Fruit fly (Drosophila melanogaster) whole organism, embryonic: ENCODE data around the gene aru.

Experiments used
- Atf6 ChIP-seq: fragments of 200-800 bp; sonication (Bioruptor generic); IDR thresholded peaks from 2 replicates; pipeline ENCODE4 v1.3.6; 2022; ENCODE audit warnings: missing biosample characterization, missing genetic modification characterization
- Bgb ChIP-seq: fragments of 200-800 bp; sonication (Bioruptor generic); IDR thresholded peaks from 2 replicates; pipeline ENCODE4 v1.3.6; 2022; ENCODE audit warnings: missing biosample characterization, missing genetic modification characterization; ENCODE audit not compliant: partially characterized antibody
- CG10959 ChIP-seq: fragments of 200-800 bp; sonication (Bioruptor generic); IDR thresholded peaks from 2 replicates; pipeline ENCODE4 v1.3.6; 2022; ENCODE audit warnings: missing biosample characterization, missing genetic modification characterization
- CG12744 ChIP-seq: fragments of 200-800 bp; sonication (Bioruptor generic); optimal IDR thresholded peaks from 2 replicates; lab custom pipeline; 2016; ENCODE audit warnings: missing biosample characterization, missing genetic modification characterization
- CG16863 ChIP-seq: fragments of 200-800 bp; sonication (Bioruptor generic); optimal IDR thresholded peaks from 3 replicates; lab custom pipeline; 2016; ENCODE audit warnings: missing biosample characterization, missing genetic modification characterization
- CG17328 ChIP-seq: fragments of 200-800 bp; sonication (Bioruptor generic); IDR thresholded peaks from 2 replicates; pipeline ENCODE4 v1.3.6; 2022; ENCODE audit warnings: missing biosample characterization, missing genetic modification characterization
- CG18476 ChIP-seq: fragments of 200-800 bp; sonication (Bioruptor generic); optimal IDR thresholded peaks from 2 replicates; lab custom pipeline; 2016; ENCODE audit warnings: missing biosample characterization, mild to moderate bottlenecking, missing genetic modification characterization
- CG18764 ChIP-seq: fragments of 200-800 bp; sonication (Bioruptor generic); optimal IDR thresholded peaks from 3 replicates; lab custom pipeline; 2016; ENCODE audit warnings: missing biosample characterization, missing genetic modification characterization
- CG2678 ChIP-seq: fragments of 200-800 bp; sonication (Bioruptor generic); optimal IDR thresholded peaks from 3 replicates; lab custom pipeline; 2019; ENCODE audit warnings: missing biosample characterization, mild to moderate bottlenecking, missing genetic modification characterization, moderate library complexity
- CG30403 ChIP-seq: fragments of 200-800 bp; sonication (Bioruptor generic); optimal IDR thresholded peaks from 3 replicates; lab custom pipeline; 2016; ENCODE audit warnings: missing biosample characterization, missing genetic modification characterization
- CG32767 ChIP-seq: fragments of 200-800 bp; sonication (Bioruptor generic); IDR thresholded peaks from 2 replicates; pipeline ENCODE4 v1.3.6; 2022; ENCODE audit warnings: missing biosample characterization, missing genetic modification characterization
- CG3407 ChIP-seq: fragments of 200-800 bp; sonication (Bioruptor generic); optimal IDR thresholded peaks from 2 replicates; lab custom pipeline; 2018; ENCODE audit warnings: missing biosample characterization, mild to moderate bottlenecking, missing genetic modification characterization
- CG34422 ChIP-seq: fragments of 200-800 bp; sonication (Bioruptor generic); IDR thresholded peaks from 3 replicates; pipeline ENCODE4 v1.3.6; 2022; ENCODE audit warnings: missing biosample characterization, missing genetic modification characterization
- CG4328 ChIP-seq: fragments of 200-800 bp; sonication (Bioruptor generic); optimal IDR thresholded peaks from 3 replicates; lab custom pipeline; 2017; ENCODE audit warnings: missing biosample characterization, missing genetic modification reagents, missing genetic modification characterization
- CG6175 ChIP-seq: fragments of 200-800 bp; sonication (Bioruptor generic); IDR thresholded peaks from 3 replicates; pipeline ENCODE4 v1.3.6; 2022; ENCODE audit warnings: missing biosample characterization, missing genetic modification characterization
- CG6654 ChIP-seq: fragments of 200-800 bp; sonication (Bioruptor generic); optimal IDR thresholded peaks from 2 replicates; lab custom pipeline; 2017; ENCODE audit warnings: missing biosample characterization, mild to moderate bottlenecking, missing genetic modification characterization
- CG8388 ChIP-seq: fragments of 200-800 bp; sonication (Bioruptor generic); optimal IDR thresholded peaks from 2 replicates; lab custom pipeline; 2019; ENCODE audit warnings: missing biosample characterization, mild to moderate bottlenecking, missing genetic modification characterization, moderate library complexity
- CG9609 ChIP-seq: fragments of 200-800 bp; sonication (Bioruptor generic); optimal IDR thresholded peaks from 3 replicates; lab custom pipeline; 2016; ENCODE audit warnings: missing biosample characterization, missing genetic modification characterization
- CG9932 ChIP-seq: fragments of 200-800 bp; sonication (Bioruptor generic); IDR thresholded peaks from 2 replicates; pipeline ENCODE4 v1.3.6; 2022; ENCODE audit warnings: missing biosample characterization, missing genetic modification characterization
- D ChIP-seq, 2 experiments: fragments of 200-800 bp in 1 of 2; fragments of >200 bp in 1 of 2; sonication (Bioruptor generic) in 1 of 2; optimal IDR thresholded peaks; 2 replicates in 1 of 2; 3 replicates in 1 of 2; lab custom pipeline; 2017; ENCODE audit warnings: mild to moderate bottlenecking in 1 of 2, missing biosample characterization in 1 of 2, missing genetic modification characterization in 1 of 2, missing genetic modification reagents in 1 of 2
- Drgx ChIP-seq: fragments of 200-800 bp; sonication (Bioruptor generic); IDR thresholded peaks from 2 replicates; pipeline ENCODE4 v1.3.6; 2022; ENCODE audit warnings: missing biosample characterization, missing genetic modification characterization
- Ets65A ChIP-seq: fragments of 200-800 bp; sonication (Bioruptor generic); peaks from one replicate; lab custom pipeline; 2016; ENCODE audit warnings: missing biosample characterization, missing genetic modification characterization
- MBD-R2 ChIP-seq: fragments of 200-800 bp; sonication (Bioruptor generic); IDR thresholded peaks from 2 replicates; pipeline ENCODE4 v1.3.6; 2022; ENCODE audit warnings: missing biosample characterization, missing genetic modification characterization
- MTF-1 ChIP-seq: fragments of 200-800 bp; sonication (Bioruptor generic); optimal IDR thresholded peaks from 2 replicates; lab custom pipeline; 2018; ENCODE audit warnings: missing biosample characterization, mild to moderate bottlenecking, missing genetic modification characterization, borderline replicate concordance
- Myb ChIP-seq: fragments of 200-800 bp; sonication (Bioruptor generic); optimal IDR thresholded peaks from 2 replicates; lab custom pipeline; 2016; ENCODE audit warnings: missing biosample characterization, missing genetic modification characterization
- Optix ChIP-seq: fragments of 200-800 bp; sonication (Bioruptor generic); IDR thresholded peaks from 3 replicates; pipeline ENCODE4 v1.3.6; 2022; ENCODE audit warnings: missing biosample characterization, missing genetic modification characterization
- PHDP ChIP-seq: fragments of 200-800 bp; sonication (Bioruptor generic); optimal IDR thresholded peaks from 3 replicates; lab custom pipeline; 2018; ENCODE audit warnings: missing biosample characterization, mild to moderate bottlenecking, missing genetic modification characterization, moderate library complexity
- Poxn ChIP-seq: fragments of 200-800 bp; sonication (Bioruptor generic); IDR thresholded peaks from 2 replicates; pipeline ENCODE4 v1.3.6; 2022; ENCODE audit warnings: missing biosample characterization, missing genetic modification characterization
- Rx ChIP-seq: fragments of 200-800 bp; sonication (Bioruptor generic); IDR thresholded peaks from 2 replicates; pipeline ENCODE4 v1.3.6; 2022; ENCODE audit warnings: missing biosample characterization, missing genetic modification characterization
- Tbp ChIP-seq: fragments of >200 bp; optimal IDR thresholded peaks from 2 replicates; lab custom pipeline; 2018; ENCODE audit warnings: missing biosample characterization, missing genetic modification characterization
- YL-1 ChIP-seq: fragments of 200-800 bp; sonication (Bioruptor generic); optimal IDR thresholded peaks from 3 replicates; lab custom pipeline; 2017; ENCODE audit warnings: missing biosample characterization, mild to moderate bottlenecking, missing genetic modification characterization
- abd-A ChIP-seq: fragments of 200-800 bp; sonication (Bioruptor generic); optimal IDR thresholded peaks from 3 replicates; lab custom pipeline; 2019; ENCODE audit warnings: missing biosample characterization, mild to moderate bottlenecking, missing genetic modification characterization, moderate library complexity
- amos ChIP-seq: fragments of 200-800 bp; sonication (Bioruptor generic); IDR thresholded peaks from 2 replicates; pipeline ENCODE4 v1.3.6; 2022; ENCODE audit warnings: missing biosample characterization, missing genetic modification characterization; ENCODE audit not compliant: partially characterized antibody
- ato ChIP-seq: fragments of 200-800 bp; sonication (Bioruptor generic); IDR thresholded peaks from 2 replicates; pipeline ENCODE4 v1.3.6; 2022; ENCODE audit warnings: missing biosample characterization, missing genetic modification characterization; ENCODE audit not compliant: partially characterized antibody
- emc ChIP-seq: fragments of 200-800 bp; sonication (Bioruptor generic); optimal IDR thresholded peaks from 2 replicates; lab custom pipeline; 2016; ENCODE audit warnings: missing biosample characterization, missing genetic modification characterization
- fd64A ChIP-seq: fragments of 200-800 bp; sonication (Bioruptor generic); optimal IDR thresholded peaks from 3 replicates; lab custom pipeline; 2018; ENCODE audit warnings: missing biosample characterization, mild to moderate bottlenecking, missing genetic modification characterization
- hbn ChIP-seq: fragments of 200-800 bp; sonication (Bioruptor generic); IDR thresholded peaks from 2 replicates; pipeline ENCODE4 v1.3.6; 2022; ENCODE audit warnings: missing biosample characterization, missing genetic modification characterization; ENCODE audit not compliant: partially characterized antibody
- lbe ChIP-seq: fragments of 200-800 bp; sonication (Bioruptor generic); optimal IDR thresholded peaks from 2 replicates; lab custom pipeline; 2016; ENCODE audit warnings: missing biosample characterization, mild to moderate bottlenecking, missing genetic modification characterization
- nerfin-2 ChIP-seq: fragments of 200-800 bp; sonication (Bioruptor generic); IDR thresholded peaks from 2 replicates; pipeline ENCODE4 v1.3.6; 2022; ENCODE audit warnings: missing biosample characterization, missing genetic modification characterization; ENCODE audit not compliant: partially characterized antibody
- sc ChIP-seq, 3 experiments: fragments of >200 bp in 2 of 3; fragments of 200-800 bp in 1 of 3; sonication (Bioruptor generic) in 1 of 3; optimal IDR thresholded peaks; 2 replicates in 2 of 3; 3 replicates in 1 of 3; lab custom pipeline; 2017; ENCODE audit warnings: mild to moderate bottlenecking in 1 of 3, missing biosample characterization in 1 of 3, missing genetic modification characterization in 1 of 3, missing genetic modification reagents in 1 of 3
- seq ChIP-seq: fragments of 200-800 bp; sonication (Bioruptor generic); IDR thresholded peaks from 2 replicates; pipeline ENCODE4 v1.3.6; 2022; ENCODE audit warnings: missing biosample characterization, missing genetic modification characterization
- tin ChIP-seq: fragments of 200-800 bp; sonication (Bioruptor generic); optimal IDR thresholded peaks from 3 replicates; lab custom pipeline; 2016; ENCODE audit warnings: missing biosample characterization, missing genetic modification characterization
- tna ChIP-seq: fragments of 200-800 bp; sonication (Bioruptor generic); IDR thresholded peaks from 2 replicates; pipeline ENCODE4 v1.3.6; 2022; ENCODE audit warnings: missing biosample characterization, missing genetic modification characterization; ENCODE audit not compliant: partially characterized antibody
- toy ChIP-seq: fragments of 200-800 bp; sonication (Bioruptor generic); IDR thresholded peaks from 2 replicates; pipeline ENCODE4 v1.3.6; 2022; ENCODE audit warnings: missing biosample characterization, missing genetic modification characterization
- vnd ChIP-seq: fragments of 200-800 bp; sonication (Bioruptor generic); IDR thresholded peaks from 3 replicates; pipeline ENCODE4 v1.3.6; 2022; ENCODE audit warnings: missing biosample characterization, missing genetic modification characterization; ENCODE audit not compliant: partially characterized antibody
- zf30C ChIP-seq: fragments of 200-800 bp; sonication (Bioruptor generic); optimal IDR thresholded peaks from 3 replicates; lab custom pipeline; 2018; ENCODE audit warnings: missing biosample characterization, mild to moderate bottlenecking, missing genetic modification characterization
- zfh1 ChIP-seq: fragments of 200-800 bp; sonication (Bioruptor generic); IDR thresholded peaks from 3 replicates; pipeline ENCODE4 v1.3.6; 2022; ENCODE audit warnings: missing biosample characterization, missing genetic modification characterization
- zfh2 ChIP-seq: fragments of 200-800 bp; sonication (Bioruptor generic); optimal IDR thresholded peaks from 2 replicates; lab custom pipeline; 2016; ENCODE audit warnings: missing biosample characterization, missing genetic modification characterization

Gene aru

dm6 chr2L:846167-846868 lies 21.8 kb downstream of the aru start (continued):
- TF ChIP-seq nerfin-2 (GFP tag; lab: Robert Waterston, UW) (no peak), sc (optimal IDR thresholded peaks at IDR 0.05; lab: Kevin White, UChicago) (no peak), sc (GFP tag; optimal IDR thresholded peaks at IDR 0.05; lab: Kevin White, UChicago) (peak; percentile 36), PHDP (tag; lab: Kevin White, UChicago) (peak; percentile 74), CG6654 (GFP tag; lab: Kevin White, UChicago) (peak; percentile 22), Optix (GFP tag; lab: Robert Waterston, UW) (peak; percentile 54; the same call in 1 of the 3 replicates), tin (GFP tag; lab: Kevin White, UChicago) (peak; percentile 12), CG10959 (GFP tag; lab: Robert Waterston, UW) (no peak), zf30C (GFP tag; lab: Kevin White, UChicago) (peak; percentile 37), tna (no peak), emc (GFP tag; lab: Kevin White, UChicago) (no peak), Ets65A (GFP tag; lab: Kevin White, UChicago) (peak; percentile 94), CG9932 (GFP tag; lab: Robert Waterston, UW) (peak; percentile 48; the same call in 1 of the 2 replicates), CG30403 (GFP tag; lab: Kevin White, UChicago) (peak; percentile 66), zfh1 (GFP tag; lab: Robert Waterston, UW) (0 out of 3 replicates have a peak, but pooled peaks have one; percentile 5), seq (GFP tag; lab: Robert Waterston, UW) (no peak), CG6175 (GFP tag; lab: Robert Waterston, UW) (no peak), CG34422 (GFP tag; lab: Robert Waterston, UW) (peak; percentile 8; the same call in 1 of the 3 replicates), CG2678 (tag; lab: Kevin White, UChicago) (peak; percentile 71), zfh2 (GFP tag; lab: Kevin White, UChicago) (peak; percentile 11), D (optimal IDR thresholded peaks at IDR 0.05; lab: Kevin White, UChicago) (no peak), D (GFP tag; optimal IDR thresholded peaks at IDR 0.05; lab: Kevin White, UChicago) (peak; percentile 40), YL-1 (GFP tag; lab: Kevin White, UChicago) (no peak), CG3407 (GFP tag; lab: Kevin White, UChicago) (peak; percentile 36), CG17328 (peak; percentile 59; the same call in 1 of the 2 replicates), Drgx (GFP tag; lab: Robert Waterston, UW) (peak; percentile 42; the same call in 1 of the 2 replicates), CG18476 (GFP tag; lab: Kevin White, UChicago) (peak; percentile 38), lbe (GFP tag; lab: Kevin White, UChicago) (no peak), Atf6 (GFP tag; lab: Robert Waterston, UW) (no peak), CG18764 (peak; percentile 48), vnd (no peak), Poxn (GFP tag; lab: Robert Waterston, UW) (no peak), CG32767 (GFP tag; lab: Robert Waterston, UW) (0 out of 2 replicates have a peak, but pooled peaks have one; percentile 26), CG4328 (GFP tag; lab: Kevin White, UChicago) (no peak), toy (GFP tag; lab: Robert Waterston, UW) (no peak), ato (GFP tag; lab: Robert Waterston, UW) (no peak), CG9609 (GFP tag; lab: Kevin White, UChicago) (peak; percentile 33), Tbp (no peak), CG12744 (GFP tag; lab: Kevin White, UChicago) (no peak), MTF-1 (GFP tag; lab: Kevin White, UChicago) (no peak), CG16863 (peak; percentile 30), Bgb (GFP tag; lab: Robert Waterston, UW) (no peak), amos (GFP tag; lab: Robert Waterston, UW) (no peak), abd-A (peak; percentile 0), Myb (peak; percentile 22), fd64A (GFP tag; lab: Kevin White, UChicago) (no peak), hbn (GFP tag; lab: Robert Waterston, UW) (no peak), MBD-R2 (GFP tag; lab: Robert Waterston, UW) (no peak), CG8388 (GFP tag; lab: Kevin White, UChicago) (peak; percentile 67), Rx (0 out of 2 replicates have a peak, but pooled peaks have one; percentile 24)
